Fruit fly (Drosophila melanogaster) whole organism, prepupa: ENCODE data around the gene CG46301.
A peak's percentile ranks its signal among the peaks of the same experiment; 100 is the strongest.

Experiments
- CG10669 ChIP-seq: fragments of 200-800 bp; sonication (Bioruptor generic); optimal IDR thresholded peaks from 3 replicates; lab custom pipeline; 2018; ENCODE audit warnings: missing biosample characterization, mild to moderate bottlenecking, missing genetic modification characterization, moderate library complexity
- CG11294 ChIP-seq: fragments of 200-800 bp; sonication (Bioruptor generic); IDR thresholded peaks from 2 replicates; pipeline ENCODE4 v1.3.6; 2022; ENCODE audit warnings: missing biosample characterization, missing genetic modification characterization
- CG11762 ChIP-seq: fragments of 200-800 bp; sonication (Bioruptor generic); optimal IDR thresholded peaks from 3 replicates; lab custom pipeline; 2016; ENCODE audit warnings: missing biosample characterization, missing genetic modification characterization; ENCODE audit not compliant: insufficient read depth
- CG11902 ChIP-seq: fragments of 200-800 bp; sonication (Bioruptor generic); optimal IDR thresholded peaks from 3 replicates; lab custom pipeline; 2016; ENCODE audit warnings: missing biosample characterization, missing genetic modification characterization
- CG15336 ChIP-seq: fragments of 200-800 bp; sonication (Bioruptor generic); IDR thresholded peaks from 2 replicates; pipeline ENCODE4 v1.3.6; 2022; ENCODE audit warnings: missing biosample characterization, missing genetic modification characterization
- CG16779 ChIP-seq: fragments of 200-800 bp; sonication (Bioruptor generic); optimal IDR thresholded peaks from 3 replicates; lab custom pipeline; 2017; ENCODE audit warnings: missing biosample characterization, mild to moderate bottlenecking, missing genetic modification characterization
- CG31627 ChIP-seq: fragments of 200-800 bp; sonication (Bioruptor generic); optimal IDR thresholded peaks from 3 replicates; lab custom pipeline; 2016; ENCODE audit warnings: missing biosample characterization, missing genetic modification characterization
- CG34406 ChIP-seq: fragments of 200-800 bp; sonication (Bioruptor generic); optimal IDR thresholded peaks from 3 replicates; lab custom pipeline; 2016; ENCODE audit warnings: missing biosample characterization, missing genetic modification characterization
- CG3919 ChIP-seq: fragments of 200-800 bp; sonication (Bioruptor generic); optimal IDR thresholded peaks from 3 replicates; lab custom pipeline; 2016; ENCODE audit warnings: missing biosample characterization, missing genetic modification characterization
- CG4318 ChIP-seq: fragments of 200-800 bp; sonication (Bioruptor generic); optimal IDR thresholded peaks from 3 replicates; lab custom pipeline; 2017; ENCODE audit warnings: missing biosample characterization, mild to moderate bottlenecking, missing genetic modification characterization
- CG6276 ChIP-seq: fragments of 200-800 bp; sonication (Bioruptor generic); optimal IDR thresholded peaks from 2 replicates; lab custom pipeline; 2017; ENCODE audit warnings: missing biosample characterization, mild to moderate bottlenecking, missing genetic modification characterization
- CG6808 ChIP-seq: fragments of 200-800 bp; sonication (Bioruptor generic); optimal IDR thresholded peaks from 3 replicates; lab custom pipeline; 2017; ENCODE audit warnings: missing biosample characterization, missing genetic modification characterization, mild to moderate bottlenecking, moderate library complexity, missing genetic modification reagents
- CG6854 ChIP-seq: fragments of 200-800 bp; sonication (Bioruptor generic); optimal IDR thresholded peaks from 2 replicates; lab custom pipeline; 2017; ENCODE audit warnings: missing biosample characterization, mild to moderate bottlenecking, missing genetic modification characterization
- CG7368 ChIP-seq: fragments of 200-800 bp; sonication (Bioruptor generic); optimal IDR thresholded peaks from 3 replicates; lab custom pipeline; 2016; ENCODE audit warnings: missing biosample characterization, missing genetic modification characterization
- CG8119 ChIP-seq: fragments of 200-800 bp; sonication (Bioruptor generic); IDR thresholded peaks from 3 replicates; pipeline ENCODE4 v1.3.6; 2022; ENCODE audit warnings: missing biosample characterization, missing genetic modification characterization
- CG8632 ChIP-seq: fragments of 200-800 bp; sonication (Bioruptor generic); optimal IDR thresholded peaks from 3 replicates; lab custom pipeline; 2016; ENCODE audit warnings: missing biosample characterization, missing genetic modification characterization
- CG9139 ChIP-seq: fragments of 200-800 bp; sonication (Bioruptor generic); optimal IDR thresholded peaks from 3 replicates; lab custom pipeline; 2017; ENCODE audit warnings: missing biosample characterization, mild to moderate bottlenecking, missing genetic modification characterization
- Eip75B ChIP-seq: fragments of 200-800 bp; sonication (Bioruptor generic); optimal IDR thresholded peaks from 3 replicates; lab custom pipeline; 2016; ENCODE audit warnings: missing biosample characterization, missing genetic modification characterization
- Eip78C ChIP-seq: fragments of 200-800 bp; sonication (Bioruptor generic); peaks from one replicate; lab custom pipeline; 2016; ENCODE audit warnings: missing biosample characterization, missing genetic modification characterization
- Eip93F ChIP-seq: fragments of 200-800 bp; sonication (Bioruptor generic); optimal IDR thresholded peaks from 2 replicates; lab custom pipeline; 2016; ENCODE audit warnings: missing biosample characterization, mild to moderate bottlenecking, missing genetic modification characterization
- Ets96B ChIP-seq: fragments of 200-800 bp; optimal IDR thresholded peaks from 2 replicates; lab custom pipeline; 2019; ENCODE audit warnings: missing biosample characterization, mild to moderate bottlenecking, missing genetic modification characterization, moderate library complexity
- Gug ChIP-seq: fragments of 200-800 bp; sonication (Bioruptor generic); IDR thresholded peaks from 2 replicates; pipeline ENCODE4 v1.3.6; 2022; ENCODE audit warnings: missing biosample characterization, missing genetic modification characterization
- Hr38 ChIP-seq: sonication (Bioruptor generic); optimal IDR thresholded peaks from 2 replicates; lab custom pipeline; 2016; ENCODE audit warnings: missing biosample characterization, missing genetic modification characterization
- Hr39 ChIP-seq: fragments of 200-800 bp; sonication (Bioruptor generic); optimal IDR thresholded peaks from 2 replicates; lab custom pipeline; 2016; ENCODE audit warnings: missing biosample characterization, missing genetic modification characterization
- Lpt ChIP-seq: fragments of 200-800 bp; sonication (Bioruptor generic); optimal IDR thresholded peaks from 3 replicates; lab custom pipeline; 2016; ENCODE audit warnings: missing biosample characterization, missing genetic modification characterization
- OdsH ChIP-seq: fragments of 200-800 bp; sonication (Bioruptor generic); optimal IDR thresholded peaks from 3 replicates; lab custom pipeline; 2016; ENCODE audit warnings: missing biosample characterization, missing genetic modification characterization
- Smox ChIP-seq: fragments of 200-800 bp; sonication (Bioruptor generic); optimal IDR thresholded peaks from 3 replicates; lab custom pipeline; 2016; ENCODE audit warnings: missing biosample characterization, missing genetic modification characterization
- Sox102F ChIP-seq: fragments of 200-800 bp; sonication (Bioruptor generic); optimal IDR thresholded peaks from 2 replicates; lab custom pipeline; 2016; ENCODE audit warnings: missing biosample characterization, mild to moderate bottlenecking, missing genetic modification characterization
- Sox15 ChIP-seq: fragments of 200-800 bp; sonication (Bioruptor generic); optimal IDR thresholded peaks from 3 replicates; lab custom pipeline; 2016; ENCODE audit warnings: missing biosample characterization, missing genetic modification characterization
- achi ChIP-seq: fragments of 200-800 bp; sonication (Bioruptor generic); optimal IDR thresholded peaks from 3 replicates; lab custom pipeline; 2016; ENCODE audit warnings: missing biosample characterization, missing genetic modification characterization
- acj6 ChIP-seq: fragments of 200-800 bp; sonication (Bioruptor generic); optimal IDR thresholded peaks from 3 replicates; lab custom pipeline; 2016; ENCODE audit warnings: missing biosample characterization, missing genetic modification characterization
- cyc ChIP-seq: fragments of 200-800 bp; sonication (Bioruptor generic); optimal IDR thresholded peaks from 3 replicates; lab custom pipeline; 2016; ENCODE audit warnings: missing biosample characterization, missing genetic modification characterization
- dac ChIP-seq: fragments of 200-800 bp; sonication (Bioruptor generic); optimal IDR thresholded peaks from 2 replicates; lab custom pipeline; 2017; ENCODE audit warnings: missing biosample characterization, mild to moderate bottlenecking, missing genetic modification characterization
- eg ChIP-seq: fragments of 200-800 bp; sonication (Bioruptor generic); IDR thresholded peaks from 3 replicates; pipeline ENCODE4 v1.3.6; 2022; ENCODE audit warnings: missing biosample characterization, missing genetic modification characterization
- fd59A ChIP-seq: fragments of 200-800 bp; sonication (Bioruptor generic); optimal IDR thresholded peaks from 2 replicates; lab custom pipeline; 2017; ENCODE audit warnings: missing biosample characterization, mild to moderate bottlenecking, missing genetic modification characterization, missing genetic modification reagents
- fd85E ChIP-seq: fragments of 200-800 bp; sonication (Bioruptor generic); optimal IDR thresholded peaks from 3 replicates; lab custom pipeline; 2016; ENCODE audit warnings: missing biosample characterization, missing genetic modification characterization
- fkh ChIP-seq: fragments of 200-800 bp; sonication (Bioruptor generic); optimal IDR thresholded peaks from 3 replicates; lab custom pipeline; 2017; ENCODE audit warnings: missing biosample characterization, mild to moderate bottlenecking, missing genetic modification characterization, moderate library complexity
- pdm3 ChIP-seq: fragments of 200-800 bp; sonication (Bioruptor generic); optimal IDR thresholded peaks from 3 replicates; lab custom pipeline; 2016; ENCODE audit warnings: missing biosample characterization, missing genetic modification characterization
- salr ChIP-seq, 2 experiments: fragments of 200-800 bp; sonication (Bioruptor generic); optimal IDR thresholded peaks; 3 replicates each; lab custom pipeline; 2016 to 2018; ENCODE audit warnings: missing biosample characterization in 2 of 2, missing genetic modification characterization in 2 of 2, mild to moderate bottlenecking in 1 of 2
- spab ChIP-seq: fragments of 200-800 bp; sonication (Bioruptor generic); optimal IDR thresholded peaks from 2 replicates; lab custom pipeline; 2017; ENCODE audit warnings: missing biosample characterization, mild to moderate bottlenecking, missing genetic modification characterization, missing genetic modification reagents
- ss ChIP-seq, 2 experiments: fragments of 200-800 bp; sonication (Bioruptor generic); optimal IDR thresholded peaks; 2 replicates in 1 of 2; 3 replicates in 1 of 2; lab custom pipeline; 2017 to 2018; ENCODE audit warnings: mild to moderate bottlenecking in 2 of 2, missing biosample characterization in 2 of 2, missing genetic modification characterization in 2 of 2, moderate library complexity in 1 of 2
- svp ChIP-seq: fragments of 200-800 bp; sonication (Bioruptor generic); peaks from one replicate; lab custom pipeline; 2016; ENCODE audit warnings: missing biosample characterization, missing genetic modification characterization
- topi ChIP-seq: fragments of 200-800 bp; sonication (Bioruptor generic); optimal IDR thresholded peaks from 3 replicates; lab custom pipeline; 2016; ENCODE audit warnings: missing biosample characterization, missing genetic modification characterization

CG46301 gene

dm6 chr2L:14200393-14200792 is 96.5 kb downstream of the CG46301 start:
- no peak for TF ChIP-seq achi
- peak; percentile 89 for TF ChIP-seq svp (GFP tag; lab: Kevin White, UChicago)
- no peak for TF ChIP-seq CG11762
- TF ChIP-seq CG6808 (GFP tag; lab: Kevin White, UChicago) = no peak
- TF ChIP-seq fd85E = no peak
- TF ChIP-seq Gug (GFP tag; lab: Robert Waterston, UW) = no peak
- no peak for TF ChIP-seq Sox15 (GFP tag; lab: Kevin White, UChicago)
- TF ChIP-seq, all 60 proteins: peak for 1

- TF ChIP-seq CG15336 (0 out of 2 replicates have a peak, but pooled peaks have one; percentile 23), Eip78C (GFP tag; lab: Kevin White, UChicago) (no peak), CG11902 (GFP tag; lab: Kevin White, UChicago) (no peak), ss (GFP tag; optimal IDR thresholded peaks at IDR 0.05; lab: Kevin White, UChicago) (no peak), CG10669 (GFP tag; lab: Kevin White, UChicago) (no peak), fd85E (no peak), Ets96B (tag; lab: Kevin White, UChicago) (no peak), CG7368 (GFP tag; lab: Kevin White, UChicago) (no peak), dac (GFP tag; lab: Kevin White, UChicago) (peak; percentile 2), CG16779 (tag; lab: Kevin White, UChicago) (no peak), cyc (GFP tag; lab: Kevin White, UChicago) (no peak), Sox102F (GFP tag; lab: Kevin White, UChicago) (no peak), Gug (GFP tag; lab: Robert Waterston, UW) (no peak), fkh (no peak), Lpt (GFP tag; lab: Kevin White, UChicago) (no peak), fd59A (GFP tag; lab: Kevin White, UChicago) (no peak), salr (GFP tag; optimal IDR thresholded peaks at IDR 0.05; lab: Kevin White, UChicago) (no peak), CG8119 (GFP tag; lab: Robert Waterston, UW) (0 out of 3 replicates have a peak, but pooled peaks have one; percentile 21), Hr39 (GFP tag; lab: Kevin White, UChicago) (no peak), OdsH (no peak), Hr38 (no peak), acj6 (GFP tag; lab: Kevin White, UChicago) (no peak), topi (GFP tag; lab: Kevin White, UChicago) (no peak), CG31627 (GFP tag; lab: Kevin White, UChicago) (no peak), eg (GFP tag; lab: Robert Waterston, UW) (peak; percentile 28; the same call in 1 of the 3 replicates), CG4318 (no peak), CG6854 (GFP tag; lab: Kevin White, UChicago) (no peak), CG34406 (no peak), Eip93F (GFP tag; lab: Kevin White, UChicago) (no peak), Smox (GFP tag; lab: Kevin White, UChicago) (no peak), spab (GFP tag; lab: Kevin White, UChicago) (no peak), Eip75B (GFP tag; lab: Kevin White, UChicago) (no peak), pdm3 (no peak), CG11294 (no peak), CG11762 (no peak), CG6276 (no peak), CG8632 (GFP tag; lab: Kevin White, UChicago) (no peak), CG3919 (no peak), svp (GFP tag; lab: Kevin White, UChicago) (peak; percentile 43), CG9139 (GFP tag; lab: Kevin White, UChicago) (no peak)
These were observed 100.0 kb downstream of the CG46301 start for dm6 chr2L:14203798-14204398.
